Fruit fly (Drosophila melanogaster) whole organism, embryonic: ENCODE data around the gene CG17029.
A peak's percentile ranks its signal among the peaks of the same experiment; 100 is the strongest.

Experiments used
- CG10462 ChIP-seq: fragments of 200-800 bp; sonication (Bioruptor generic); optimal IDR thresholded peaks from 2 replicates; lab custom pipeline; 2016; ENCODE audit warnings: missing biosample characterization, missing genetic modification characterization
- CG17568 ChIP-seq: fragments of 200-800 bp; sonication (Bioruptor generic); optimal IDR thresholded peaks from 2 replicates; lab custom pipeline; 2018; ENCODE audit warnings: missing biosample characterization, mild to moderate bottlenecking, missing genetic modification characterization, moderate library complexity
- CG4360 ChIP-seq: fragments of 200-800 bp; sonication (Bioruptor generic); IDR thresholded peaks from 2 replicates; pipeline ENCODE4 v1.3.6; 2022; ENCODE audit warnings: missing biosample characterization, missing genetic modification characterization
- CG4424 ChIP-seq: fragments of 200-800 bp; sonication (Bioruptor generic); optimal IDR thresholded peaks from 3 replicates; lab custom pipeline; 2016; ENCODE audit warnings: missing biosample characterization, missing genetic modification characterization
- Camta ChIP-seq: fragments of 200-800 bp; sonication (Bioruptor generic); optimal IDR thresholded peaks from 2 replicates; lab custom pipeline; 2016; ENCODE audit warnings: missing biosample characterization, missing genetic modification characterization
- Doc3 ChIP-seq: fragments of 200-800 bp; sonication (Bioruptor generic); IDR thresholded peaks from 3 replicates; pipeline ENCODE4 v1.3.6; 2022; ENCODE audit warnings: missing biosample characterization, missing genetic modification characterization; ENCODE audit not compliant: partially characterized antibody
- Ravus ChIP-seq: fragments of 200-800 bp; sonication (Bioruptor generic); IDR thresholded peaks from 2 replicates; pipeline ENCODE4 v1.3.6; 2022; ENCODE audit warnings: missing biosample characterization, missing genetic modification characterization
- ken ChIP-seq: fragments of 200-800 bp; sonication (Bioruptor generic); IDR thresholded peaks from 3 replicates; pipeline ENCODE4 v1.3.6; 2022; ENCODE audit warnings: missing biosample characterization, missing genetic modification characterization
- usp ChIP-seq: fragments of >200 bp; optimal IDR thresholded peaks from 2 replicates; lab custom pipeline; 2017; ENCODE audit warnings: missing biosample characterization, missing genetic modification characterization

DNA sequence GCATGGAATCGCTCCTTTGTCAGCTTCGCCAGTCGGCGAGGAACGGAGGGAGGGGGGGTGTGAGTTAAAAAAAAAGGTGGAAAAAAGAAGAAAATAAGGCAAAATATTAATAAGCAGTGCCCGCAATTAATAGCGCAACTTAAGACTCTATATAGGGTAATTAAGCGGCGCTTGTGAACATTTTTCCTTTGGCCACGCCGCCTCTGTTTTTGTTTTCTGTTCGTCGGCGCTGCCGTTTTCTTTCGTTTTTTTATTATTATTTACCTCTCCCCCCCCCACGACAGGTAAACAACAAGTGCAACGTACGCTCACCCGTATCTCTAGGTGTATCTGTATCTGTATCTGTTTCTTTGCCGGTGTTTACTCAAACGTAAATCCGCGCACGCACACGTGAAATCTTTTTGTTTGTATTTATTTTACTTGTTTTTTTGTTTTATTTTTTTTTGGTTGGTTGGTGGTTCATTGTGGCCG is 50.5 kb downstream of the CG17029 start:
- peak; percentile 37 for TF ChIP-seq CG4424 (GFP tag; lab: Kevin White, UChicago)
- TF ChIP-seq usp: no peak
- peak; percentile 70 for TF ChIP-seq CG17568 (GFP tag; lab: Kevin White, UChicago)
- no peak for TF ChIP-seq ken (GFP tag; lab: Robert Waterston, UW)
- no peak for TF ChIP-seq CG10462 (GFP tag; lab: Kevin White, UChicago)
- no peak for TF ChIP-seq Ravus (GFP tag; lab: Robert Waterston, UW)
- TF ChIP-seq Doc3 (GFP tag; lab: Robert Waterston, UW): no peak
- peak; percentile 39; the same call in 1 of the 2 replicates for TF ChIP-seq CG4360 (GFP tag; lab: Robert Waterston, UW)
- peak; percentile 64 for TF ChIP-seq Camta (GFP tag; lab: Kevin White, UChicago)
